Worm (Caenorhabditis elegans): ENCODE data around the gene dpf-4.

dpf-4 gene

DNA sequence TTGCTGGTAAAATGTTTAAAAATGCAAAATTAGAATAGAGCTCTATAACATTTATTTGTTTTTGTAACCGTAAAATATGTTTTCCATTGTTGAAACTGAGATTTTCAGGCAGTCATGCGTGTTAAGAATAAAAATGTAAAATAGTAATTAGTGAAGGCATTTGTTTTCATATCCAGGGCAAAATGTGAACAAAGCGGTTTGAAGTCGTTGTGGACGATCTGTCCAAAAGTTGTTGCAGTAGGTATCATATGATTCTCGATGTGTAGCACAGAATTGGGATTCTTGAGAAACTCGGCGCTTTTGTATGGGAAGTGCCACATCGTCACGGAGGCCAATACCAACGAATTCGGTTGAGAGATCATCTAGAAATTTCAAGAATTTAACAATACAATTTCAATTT, 23.2 kb downstream of the dpf-4 start:
- TF ChIP-seq ama-1 (optimal IDR thresholded peaks at IDR 0.05) (peak; percentile 14), hmbx-1 (tag; optimal IDR thresholded peaks at IDR 0.05) (no peak)

DNA sequence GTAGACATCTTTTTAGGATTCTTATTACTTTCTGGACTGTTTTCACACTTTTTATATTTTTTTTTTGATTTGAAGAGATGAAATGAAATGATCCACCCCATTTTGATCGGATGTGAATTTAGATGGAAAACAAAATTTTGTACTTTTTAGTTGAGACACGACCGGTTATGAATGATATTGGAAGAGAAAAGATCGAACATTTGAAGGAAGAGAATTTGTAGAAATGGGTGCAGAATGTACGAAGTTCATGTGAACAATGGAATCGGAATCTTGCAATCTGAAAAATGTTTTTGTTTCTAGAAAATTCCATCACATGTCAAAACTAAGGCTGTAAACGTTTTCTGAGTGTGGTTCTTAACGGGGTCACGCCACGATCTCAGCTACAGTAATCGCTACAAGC, 23.7 kb downstream of the dpf-4 start, which contains the start of gene F01F1.14:
F01F1.14 (minus strand) TSS at position 101 of the 400 bp plus-strand sequence.
- TF ChIP-seq scrt-1 (GFP tag; IDR thresholded peaks at IDR 0.05) (no peak), pes-1 (GFP tag; IDR thresholded peaks at IDR 0.05) (no peak), ceh-36 (tag; optimal IDR thresholded peaks at IDR 0.05) (no peak), tbx-11 (GFP tag; IDR thresholded peaks at IDR 0.05) (no peak), flt-1 (GFP tag; IDR thresholded peaks at IDR 0.05) (no peak), B0310.2 (tag; optimal IDR thresholded peaks at IDR 0.05) (no peak), tra-4 (tag; optimal IDR thresholded peaks at IDR 0.05) (no peak)

DNA sequence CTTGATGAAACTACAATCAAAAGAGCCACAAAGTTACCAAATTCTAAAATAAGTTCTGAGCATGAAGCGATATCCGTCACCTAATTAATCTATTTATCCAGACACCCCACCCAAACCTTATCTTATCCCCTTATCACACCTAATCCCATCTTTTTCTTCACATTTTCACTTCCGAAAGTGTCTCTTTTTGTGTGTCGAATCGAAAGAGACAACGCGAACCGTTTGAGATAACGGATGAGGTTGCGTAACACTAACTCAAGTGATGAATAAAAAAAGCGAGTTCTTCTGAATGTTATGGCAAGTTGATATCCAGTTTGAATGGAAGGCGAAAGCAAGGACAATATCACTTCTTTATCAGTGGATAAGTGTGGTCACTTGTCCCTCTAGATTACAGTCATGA, 24.4 kb downstream of the dpf-4 start:
- no peak for TF ChIP-seq tra-4 (tag; optimal IDR thresholded peaks at IDR 0.05)

DNA sequence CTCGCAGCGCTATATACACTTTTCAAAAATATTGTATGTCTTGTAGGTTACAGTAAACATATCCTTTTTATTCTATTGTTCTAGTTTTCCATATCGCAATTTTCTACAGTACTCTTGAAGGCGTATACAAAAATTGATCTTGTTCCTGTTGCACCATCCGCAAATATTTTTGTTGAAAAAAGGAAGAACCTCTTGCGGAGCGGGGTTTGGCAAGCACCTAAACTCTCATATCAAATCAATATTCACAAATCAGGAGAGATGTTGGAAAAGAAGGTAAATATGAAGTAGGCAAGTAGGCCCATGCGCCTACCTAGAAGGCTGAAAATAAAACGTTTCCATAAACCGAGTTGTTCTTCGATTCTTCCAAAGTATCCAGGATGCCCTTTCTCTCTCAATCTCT, 24.9 kb downstream of the dpf-4 start, which contains the start of gene C28H8.5:
C28H8.5 (plus strand) TSS at position 301 of the 400 bp plus-strand sequence.
- no peak for TF ChIP-seq ets-7 (tag; optimal IDR thresholded peaks at IDR 0.05)
- no peak for TF ChIP-seq hmg-4 (GFP tag; optimal IDR thresholded peaks at IDR 0.05)
- TF ChIP-seq ama-1 (optimal IDR thresholded peaks at IDR 0.05), result no peak
- no peak for TF ChIP-seq aly-1 (tag; optimal IDR thresholded peaks at IDR 0.05)
- no peak for TF ChIP-seq flt-1 (GFP tag; IDR thresholded peaks at IDR 0.05)
- no peak for TF ChIP-seq B0310.2 (tag; optimal IDR thresholded peaks at IDR 0.05)
- TF ChIP-seq ceh-36 (tag; optimal IDR thresholded peaks at IDR 0.05), result no peak
- TF ChIP-seq tbx-37 (GFP tag; conservative IDR thresholded peaks at IDR 0.05), result no peak
- TF ChIP-seq scrt-1 (GFP tag; IDR thresholded peaks at IDR 0.05), result no peak
- no peak for TF ChIP-seq tbx-11 (GFP tag; IDR thresholded peaks at IDR 0.05)
- no peak for TF ChIP-seq F13C5.2 (tag; optimal IDR thresholded peaks at IDR 0.05)
- no peak for TF ChIP-seq pes-1 (GFP tag; IDR thresholded peaks at IDR 0.05)

DNA sequence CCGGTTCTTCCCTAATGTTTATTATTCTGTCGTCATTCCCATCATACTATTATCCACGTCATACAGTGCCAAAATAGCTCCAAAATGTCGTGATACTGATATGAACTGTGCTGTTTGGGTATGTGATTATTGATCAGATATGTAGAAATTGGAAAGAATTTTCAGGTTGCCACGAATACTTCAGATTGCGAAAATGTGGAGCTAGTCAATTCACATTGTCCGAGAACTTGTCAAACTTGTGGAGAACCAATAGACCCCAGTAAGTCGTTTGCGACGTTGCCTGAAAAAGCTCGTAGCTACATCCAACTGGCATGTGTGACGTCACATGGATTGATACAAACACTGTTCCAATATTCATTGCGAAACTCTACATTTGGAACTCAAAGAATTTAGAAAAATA, 25.4 kb downstream of the dpf-4 start:
- TF ChIP-seq tbx-11 (GFP tag; IDR thresholded peaks at IDR 0.05) (no peak), tbx-37 (GFP tag; conservative IDR thresholded peaks at IDR 0.05) (no peak), hnd-1 (tag; optimal IDR thresholded peaks at IDR 0.05) (no peak), ceh-36 (tag; optimal IDR thresholded peaks at IDR 0.05) (no peak), F13C5.2 (tag; optimal IDR thresholded peaks at IDR 0.05) (no peak), flt-1 (GFP tag; IDR thresholded peaks at IDR 0.05) (no peak), ceh-13 (GFP tag; optimal IDR thresholded peaks at IDR 0.05) (no peak), ets-7 (tag; optimal IDR thresholded peaks at IDR 0.05) (no peak), B0310.2 (tag; optimal IDR thresholded peaks at IDR 0.05) (no peak), ama-1 (optimal IDR thresholded peaks at IDR 0.05) (no peak), scrt-1 (GFP tag; IDR thresholded peaks at IDR 0.05) (no peak), pes-1 (GFP tag; IDR thresholded peaks at IDR 0.05) (no peak), hmbx-1 (tag; optimal IDR thresholded peaks at IDR 0.05) (no peak), aly-1 (tag; optimal IDR thresholded peaks at IDR 0.05) (no peak), hmg-4 (GFP tag; optimal IDR thresholded peaks at IDR 0.05) (no peak), sea-1 (GFP tag; conservative IDR thresholded peaks at IDR 0.05) (no peak), tra-4 (tag; optimal IDR thresholded peaks at IDR 0.05) (no peak)

DNA sequence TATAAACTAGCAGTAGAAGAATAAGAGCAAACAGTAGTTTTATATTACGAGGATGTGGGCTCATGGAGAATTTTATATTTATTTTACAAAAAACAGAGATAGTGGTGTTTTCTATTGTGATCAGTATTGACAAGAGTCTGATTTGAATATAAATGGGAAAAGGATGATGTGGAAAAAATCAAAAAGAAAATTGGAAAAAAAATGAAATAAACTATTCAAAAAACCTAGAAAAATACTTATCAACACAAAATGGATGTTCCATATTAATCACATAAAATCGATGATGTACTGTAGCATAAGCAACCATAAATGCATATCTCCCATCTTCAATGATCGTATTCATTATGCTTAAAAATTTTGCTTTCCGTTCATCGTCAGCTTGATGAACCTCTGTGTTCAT, 27.8 kb downstream of the dpf-4 start, which contains the start of gene C28H8.7:
C28H8.7 (minus strand) TSS at position 101 of the 400 bp plus-strand sequence.
- TF ChIP-seq flt-1 (GFP tag; IDR thresholded peaks at IDR 0.05) (no peak), hnd-1 (tag; optimal IDR thresholded peaks at IDR 0.05) (no peak), sea-1 (GFP tag; conservative IDR thresholded peaks at IDR 0.05) (no peak), scrt-1 (GFP tag; IDR thresholded peaks at IDR 0.05) (no peak), tra-4 (tag; optimal IDR thresholded peaks at IDR 0.05) (no peak), F13C5.2 (tag; optimal IDR thresholded peaks at IDR 0.05) (no peak)

DNA sequence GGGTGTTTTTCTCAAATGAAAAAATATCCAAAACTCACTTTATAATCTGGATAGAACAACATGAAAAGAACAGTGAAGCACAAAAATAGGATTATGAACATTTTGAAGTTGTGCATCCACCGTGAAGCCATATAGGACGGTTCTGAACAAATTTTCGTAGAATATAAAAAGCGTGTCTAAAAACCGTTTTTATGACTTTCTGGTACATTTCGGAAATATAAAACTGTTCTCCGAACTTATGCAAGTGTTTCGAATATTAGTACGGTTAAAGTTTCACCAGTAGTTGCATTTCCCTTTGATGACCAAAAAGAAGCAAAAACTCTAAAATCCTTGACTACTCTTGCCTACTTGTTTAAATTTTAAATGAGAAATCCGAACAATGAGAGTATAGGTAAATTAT, 29.6 kb downstream of the dpf-4 start, which contains the start of gene C28H8.8:
C28H8.8 (minus strand) TSS at position 101 of the 400 bp plus-strand sequence.
- TF ChIP-seq tbx-11 (GFP tag; IDR thresholded peaks at IDR 0.05) (no peak), sea-1 (GFP tag; conservative IDR thresholded peaks at IDR 0.05) (no peak), ets-7 (tag; optimal IDR thresholded peaks at IDR 0.05) (no peak), aly-1 (tag; optimal IDR thresholded peaks at IDR 0.05) (no peak), tra-4 (tag; optimal IDR thresholded peaks at IDR 0.05) (no peak), ceh-13 (GFP tag; optimal IDR thresholded peaks at IDR 0.05) (no peak), B0310.2 (tag; optimal IDR thresholded peaks at IDR 0.05) (no peak), hmbx-1 (tag; optimal IDR thresholded peaks at IDR 0.05) (no peak), hmg-4 (GFP tag; optimal IDR thresholded peaks at IDR 0.05) (no peak), flt-1 (GFP tag; IDR thresholded peaks at IDR 0.05) (no peak), hnd-1 (tag; optimal IDR thresholded peaks at IDR 0.05) (no peak)

DNA sequence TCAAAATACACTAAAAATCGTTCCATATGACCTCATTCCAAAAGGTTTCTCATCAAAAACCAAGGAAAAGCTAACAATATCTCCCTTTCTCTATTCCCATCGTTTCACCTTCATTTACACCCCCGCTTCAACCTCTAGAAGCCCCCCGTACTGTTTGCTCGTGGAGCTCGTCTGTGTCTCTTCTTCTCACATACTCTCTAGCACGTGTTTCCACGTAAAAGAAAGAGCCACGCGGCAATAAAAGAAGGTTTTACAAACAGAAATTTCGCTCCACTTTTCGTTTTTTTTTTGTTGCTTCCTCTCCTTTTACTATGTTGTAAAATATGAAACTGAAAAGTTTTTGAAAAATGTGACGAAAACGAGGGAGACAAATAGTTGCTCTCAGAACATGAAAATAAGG, 33.8 kb downstream of the dpf-4 start:
- TF ChIP-seq sea-1 (GFP tag; conservative IDR thresholded peaks at IDR 0.05) (no peak), scrt-1 (GFP tag; IDR thresholded peaks at IDR 0.05) (no peak), hmbx-1 (tag; optimal IDR thresholded peaks at IDR 0.05) (no peak), ets-7 (tag; optimal IDR thresholded peaks at IDR 0.05) (no peak), tra-4 (tag; optimal IDR thresholded peaks at IDR 0.05) (no peak), ama-1 (optimal IDR thresholded peaks at IDR 0.05) (no peak), pes-1 (GFP tag; IDR thresholded peaks at IDR 0.05) (no peak), F13C5.2 (tag; optimal IDR thresholded peaks at IDR 0.05) (no peak), ceh-13 (GFP tag; optimal IDR thresholded peaks at IDR 0.05) (no peak)

DNA sequence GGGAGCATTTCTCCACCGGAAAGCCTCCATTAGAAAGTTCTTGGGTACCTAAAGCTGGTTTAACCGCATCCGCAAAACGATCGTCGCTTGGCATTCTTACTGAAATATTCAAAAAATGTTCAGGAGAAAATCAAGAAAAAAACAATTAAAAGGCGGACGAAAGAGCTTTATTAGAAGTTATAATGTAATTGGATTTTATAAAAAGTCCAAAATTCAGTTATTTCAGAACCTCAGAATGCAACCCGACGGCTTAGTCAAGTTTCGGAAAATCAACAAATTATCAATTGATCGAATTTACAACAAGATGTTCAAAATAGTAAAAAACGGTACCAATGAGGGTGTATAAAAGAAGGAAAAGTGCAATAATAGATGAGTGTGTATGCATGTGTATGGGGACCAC, 36.8 kb downstream of the dpf-4 start, which contains the start of gene pxl-1:
pxl-1 (minus strand) TSS at position 101 of the 400 bp plus-strand sequence.
- no peak for TF ChIP-seq ama-1 (optimal IDR thresholded peaks at IDR 0.05)
- TF ChIP-seq hnd-1 (tag; optimal IDR thresholded peaks at IDR 0.05), result no peak
- TF ChIP-seq hmg-4 (GFP tag; optimal IDR thresholded peaks at IDR 0.05), result no peak
- no peak for TF ChIP-seq hmbx-1 (tag; optimal IDR thresholded peaks at IDR 0.05)
- TF ChIP-seq tbx-37 (GFP tag; conservative IDR thresholded peaks at IDR 0.05), result no peak
- TF ChIP-seq sea-1 (GFP tag; conservative IDR thresholded peaks at IDR 0.05), result no peak
- TF ChIP-seq B0310.2 (tag; optimal IDR thresholded peaks at IDR 0.05), result no peak

All from whole organism, early embryonic.